Fruit fly (Drosophila melanogaster) whole organism, wandering third instar larva: ENCODE results near the gene CG44098.

ENCODE experiments used
- Abd-B ChIP-seq: fragments of >200 bp; optimal IDR thresholded peaks from 2 replicates; lab custom pipeline; 2017; ENCODE audit warnings: missing biosample characterization, missing genetic modification characterization
- CG32264 ChIP-seq: fragments of 200-800 bp; sonication (Bioruptor generic); optimal IDR thresholded peaks from 2 replicates; lab custom pipeline; 2016; ENCODE audit warnings: missing biosample characterization, missing genetic modification characterization
- CG9705 ChIP-seq: fragments of 200-800 bp; sonication (Bioruptor generic); optimal IDR thresholded peaks from 2 replicates; lab custom pipeline; 2018; ENCODE audit warnings: missing biosample characterization, mild to moderate bottlenecking, missing genetic modification characterization
- CrebA ChIP-seq: fragments of 200-800 bp; sonication (Bioruptor generic); optimal IDR thresholded peaks from 2 replicates; lab custom pipeline; 2016; ENCODE audit warnings: missing biosample characterization, mild to moderate bottlenecking, missing genetic modification characterization, borderline replicate concordance
- Dfd ChIP-seq: fragments of >200 bp; optimal IDR thresholded peaks from 2 replicates; lab custom pipeline; 2017; ENCODE audit warnings: missing biosample characterization, missing genetic modification characterization
- Dif ChIP-seq: fragments of 200-275, 200-300 bp; sonication (Bioruptor generic); optimal IDR thresholded peaks from 2 replicates; lab custom pipeline; 2018; ENCODE audit warnings: missing biosample characterization, missing genetic modification characterization; ENCODE audit not compliant: partially characterized antibody
- GATAd ChIP-seq: sonication (Bioruptor generic); optimal IDR thresholded peaks from 2 replicates; lab custom pipeline; 2016; ENCODE audit warnings: missing biosample characterization, missing genetic modification characterization
- HLH106 ChIP-seq: fragments of 200-800 bp; optimal IDR thresholded peaks from 3 replicates; lab custom pipeline; 2019; ENCODE audit warnings: missing biosample characterization, mild to moderate bottlenecking, missing genetic modification characterization, moderate library complexity
- Hnf4 ChIP-seq: fragments of 200-800 bp; sonication (Bioruptor generic); optimal IDR thresholded peaks from 2 replicates; lab custom pipeline; 2016; ENCODE audit warnings: missing biosample characterization, mild to moderate bottlenecking, missing genetic modification characterization
- Hr78 ChIP-seq: fragments of >200 bp; optimal IDR thresholded peaks from 2 replicates; lab custom pipeline; 2017; ENCODE audit warnings: missing biosample characterization, missing genetic modification characterization
- Hr83 ChIP-seq: fragments of 200-300 bp; sonication (Bioruptor generic); optimal IDR thresholded peaks from 2 replicates; lab custom pipeline; 2016; ENCODE audit warnings: missing biosample characterization, mild to moderate bottlenecking, missing genetic modification characterization, moderate library complexity; ENCODE audit not compliant: poor library complexity, severe bottlenecking
- Mio ChIP-seq: sonication (Bioruptor generic); optimal IDR thresholded peaks from 2 replicates; lab custom pipeline; 2016; ENCODE audit warnings: missing biosample characterization, missing genetic modification characterization
- Myc ChIP-seq: fragments of >200 bp; optimal IDR thresholded peaks from 2 replicates; lab custom pipeline; 2017
- N ChIP-seq: fragments of >200 bp; optimal IDR thresholded peaks from 2 replicates; lab custom pipeline; 2018; ENCODE audit warnings: missing biosample characterization, missing external identifiers, missing genetic modification characterization
- OdsH ChIP-seq: fragments of 200-800 bp; sonication (Bioruptor generic); optimal IDR thresholded peaks from 2 replicates; lab custom pipeline; 2016; ENCODE audit warnings: missing biosample characterization, mild to moderate bottlenecking, missing genetic modification characterization
- Rel ChIP-seq, 2 experiments: fragments of 200-800 bp; sonication (Bioruptor generic) in 1 of 2; optimal IDR thresholded peaks; 2 replicates in 1 of 2; 3 replicates in 1 of 2; lab custom pipeline; 2016 to 2019; ENCODE audit warnings: mild to moderate bottlenecking in 2 of 2, missing biosample characterization in 2 of 2, missing genetic modification characterization in 2 of 2, moderate library complexity in 1 of 2
- Sp1 ChIP-seq: fragments of 200-800 bp; sonication (Bioruptor generic); optimal IDR thresholded peaks from 3 replicates; lab custom pipeline; 2019; ENCODE audit warnings: missing biosample characterization, mild to moderate bottlenecking, missing genetic modification characterization, moderate library complexity
- Vsx2 ChIP-seq: fragments of 200-300, 225-300 bp; sonication (Bioruptor generic); optimal IDR thresholded peaks from 2 replicates; lab custom pipeline; 2018; ENCODE audit warnings: missing biosample characterization, missing genetic modification characterization; ENCODE audit not compliant: partially characterized antibody
- br ChIP-seq: fragments of 200-800 bp; sonication (Bioruptor generic); optimal IDR thresholded peaks from 2 replicates; lab custom pipeline; 2016; ENCODE audit warnings: missing biosample characterization, missing genetic modification characterization
- brk ChIP-seq: fragments of 200-800 bp; sonication (Bioruptor generic); optimal IDR thresholded peaks from 2 replicates; lab custom pipeline; 2016; ENCODE audit warnings: missing biosample characterization, mild to moderate bottlenecking, missing genetic modification characterization
- dmrt93B ChIP-seq: fragments of 200-800 bp; sonication (Bioruptor generic); optimal IDR thresholded peaks from 2 replicates; lab custom pipeline; 2018; ENCODE audit warnings: missing biosample characterization, mild to moderate bottlenecking, missing genetic modification characterization
- dsf ChIP-seq: sonication (Bioruptor generic); optimal IDR thresholded peaks from 2 replicates; lab custom pipeline; 2016; ENCODE audit warnings: missing biosample characterization, missing genetic modification characterization, borderline replicate concordance
- ey ChIP-seq: fragments of 200-800 bp; sonication (Bioruptor generic); optimal IDR thresholded peaks from 2 replicates; lab custom pipeline; 2016; ENCODE audit warnings: missing biosample characterization, missing genetic modification characterization
- foxo ChIP-seq, 2 experiments: fragments of 200-800 bp; sonication (Bioruptor generic); optimal IDR thresholded peaks; 2 replicates in 1 of 2; 3 replicates in 1 of 2; lab custom pipeline; 2016 to 2017; ENCODE audit warnings: missing biosample characterization in 2 of 2, missing genetic modification characterization in 2 of 2
- h ChIP-seq: fragments of 200-800 bp; sonication (Bioruptor generic); optimal IDR thresholded peaks from 3 replicates; lab custom pipeline; 2016; ENCODE audit warnings: missing biosample characterization, mild to moderate bottlenecking, missing genetic modification characterization
- jim ChIP-seq: fragments of 175-275, 200-325 bp; sonication (Bioruptor generic); optimal IDR thresholded peaks from 2 replicates; lab custom pipeline; 2016; ENCODE audit warnings: missing biosample characterization, mild to moderate bottlenecking, missing genetic modification characterization
- lola ChIP-seq: fragments of >200 bp; optimal IDR thresholded peaks from 2 replicates; lab custom pipeline; 2017; ENCODE audit warnings: missing biosample characterization, missing genetic modification characterization
- pan ChIP-seq: fragments of >200 bp; optimal IDR thresholded peaks from 2 replicates; lab custom pipeline; 2017
- psq ChIP-seq: fragments of 200-800 bp; sonication (Bioruptor generic); optimal IDR thresholded peaks from 3 replicates; lab custom pipeline; 2017; ENCODE audit warnings: missing biosample characterization, mild to moderate bottlenecking, missing genetic modification characterization, moderate library complexity
- rgr ChIP-seq: fragments of 200-800 bp; sonication (Bioruptor generic); optimal IDR thresholded peaks from 3 replicates; lab custom pipeline; 2016; ENCODE audit warnings: missing biosample characterization, mild to moderate bottlenecking, missing genetic modification characterization
- sage ChIP-seq: fragments of 200-800 bp; sonication (Bioruptor generic); optimal IDR thresholded peaks from 2 replicates; lab custom pipeline; 2016; ENCODE audit warnings: missing biosample characterization, mild to moderate bottlenecking, missing genetic modification characterization
- sv ChIP-seq: fragments of 200-800 bp; sonication (Bioruptor generic); optimal IDR thresholded peaks from 3 replicates; lab custom pipeline; 2016; ENCODE audit warnings: missing biosample characterization, missing genetic modification characterization
- tai ChIP-seq: sonication (Bioruptor generic); optimal IDR thresholded peaks from 2 replicates; lab custom pipeline; 2016; ENCODE audit warnings: missing biosample characterization, missing genetic modification characterization
- usp ChIP-seq: fragments of >200 bp; optimal IDR thresholded peaks from 2 replicates; lab custom pipeline; 2017; ENCODE audit warnings: missing biosample characterization, missing genetic modification characterization
- woc ChIP-seq: sonication (Bioruptor generic); optimal IDR thresholded peaks from 2 replicates; lab custom pipeline; 2016; ENCODE audit warnings: missing biosample characterization, mild to moderate bottlenecking, missing genetic modification characterization

The CG44098 gene

dm6 chr3R:4811936-4812534 lies 39.0 kb upstream of the CG44098 start, which contains the start of the genes Hus1-like and ctrip:
Gene Hus1-like, minus strand, starts transcription at chr3R:4812096.
Gene ctrip, minus strand, starts transcription at chr3R:4812096.
- TF ChIP-seq HLH106 (tag; lab: Kevin White, UChicago) (peak; percentile 9), br (GFP tag; lab: Kevin White, UChicago) (no peak), Dif (no peak), Vsx2 (no peak), rgr (GFP tag; lab: Kevin White, UChicago) (peak; percentile 31), Hr83 (GFP tag; lab: Kevin White, UChicago) (no peak), CG9705 (no peak), Rel (GFP tag; optimal IDR thresholded peaks at IDR 0.05; lab: Kevin White, UChicago) (no peak), Rel (tag; optimal IDR thresholded peaks at IDR 0.05; lab: Kevin White, UChicago) (peak; percentile 54), OdsH (peak; percentile 8), Sp1 (GFP tag; lab: Kevin White, UChicago) (peak; percentile 43), woc (GFP tag; lab: Kevin White, UChicago) (peak; percentile 33), sage (GFP tag; lab: Kevin White, UChicago) (no peak), Mio (GFP tag; lab: Kevin White, UChicago) (no peak), Abd-B (GFP tag; lab: Kevin White, UChicago) (no peak), GATAd (no peak), tai (GFP tag; lab: Kevin White, UChicago) (no peak), CrebA (GFP tag; lab: Kevin White, UChicago) (no peak), pan (lab: Kevin White, UChicago) (no peak), usp (GFP tag; lab: Kevin White, UChicago) (no peak), brk (GFP tag; lab: Kevin White, UChicago) (no peak), foxo (GFP tag; optimal IDR thresholded peaks at IDR 0.05; lab: Kevin White, UChicago) (no peak), Hnf4 (GFP tag; lab: Kevin White, UChicago) (no peak), ey (GFP tag; lab: Kevin White, UChicago) (no peak), Hr78 (GFP tag; lab: Kevin White, UChicago) (no peak), h (GFP tag; lab: Kevin White, UChicago) (peak; percentile 35), Myc (lab: Kevin White, UChicago) (peak; percentile 7), sv (no peak), dsf (GFP tag; lab: Kevin White, UChicago) (no peak), dmrt93B (GFP tag; lab: Kevin White, UChicago) (no peak), Dfd (GFP tag; lab: Kevin White, UChicago) (no peak), lola (GFP tag; lab: Kevin White, UChicago) (no peak), N (GFP tag; lab: Kevin White, UChicago) (no peak), CG32264 (GFP tag; lab: Kevin White, UChicago) (no peak), jim (no peak)

DNA sequence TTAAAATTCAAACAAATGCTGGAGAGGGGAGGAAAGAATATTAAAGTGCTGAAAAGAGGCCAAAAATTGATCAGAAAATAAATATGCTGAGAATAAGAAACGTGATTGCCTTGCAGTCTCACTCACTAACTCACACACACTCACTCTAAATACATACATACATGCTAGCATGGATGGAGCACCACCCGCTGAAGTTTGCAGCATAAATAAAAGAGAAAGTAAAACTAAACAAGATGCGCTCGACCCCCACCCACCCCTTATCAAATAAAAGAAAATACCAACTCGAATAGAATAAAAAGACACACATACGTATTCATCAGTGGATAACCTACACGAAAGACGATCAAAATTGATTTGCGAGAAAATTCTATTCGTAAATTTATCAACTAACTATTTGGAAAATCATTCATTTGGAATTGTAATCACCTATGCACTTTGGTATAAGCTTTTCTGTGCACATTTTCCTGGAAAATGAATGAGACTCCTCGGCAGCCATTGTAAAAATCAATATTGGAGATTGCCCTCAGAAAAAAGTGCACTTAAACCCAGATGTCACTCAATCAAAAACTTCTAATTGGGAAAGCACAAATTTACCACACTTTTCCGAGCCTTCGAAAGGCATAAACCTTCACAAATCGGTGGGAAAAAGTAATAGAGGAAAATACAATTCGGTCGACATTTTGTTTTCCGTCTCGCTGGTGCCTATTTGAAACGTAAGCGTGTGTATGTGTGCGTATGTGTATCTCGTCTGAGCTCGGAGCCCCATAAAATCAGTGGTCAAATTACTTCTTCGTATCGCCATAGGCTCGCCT lies 38.3 kb upstream of the CG44098 start, which contains the start of gene Gmppb:
Gmppb (plus strand) TSS at position 321 of the 812 bp plus-strand sequence.
- TF ChIP-seq CG32264 (GFP tag; lab: Kevin White, UChicago) (no peak), Mio (GFP tag; lab: Kevin White, UChicago) (no peak), CG9705 (no peak), brk (GFP tag; lab: Kevin White, UChicago) (no peak), ey (GFP tag; lab: Kevin White, UChicago) (no peak), sage (GFP tag; lab: Kevin White, UChicago) (no peak), OdsH (no peak), Vsx2 (no peak), GATAd (no peak), rgr (GFP tag; lab: Kevin White, UChicago) (no peak), Myc (lab: Kevin White, UChicago) (no peak), psq (GFP tag; lab: Kevin White, UChicago) (no peak)
